Worm (Caenorhabditis elegans) whole organism, mixed stage, embryonic: ENCODE results near the gene srg-62.

Source experiments
- M03D4.4 ChIP-seq: sonication (generic microtip); optimal IDR thresholded peaks from 2 replicates; lab custom pipeline; 2017; ENCODE audit warnings: mild to moderate bottlenecking, missing genetic modification characterization, missing compliant biosample characterization
- ceh-39 ChIP-seq: fragments of 150-350 bp; optimal IDR thresholded peaks from 2 replicates; lab custom pipeline; 2014; ENCODE audit warnings: missing biosample characterization, missing genetic modification characterization
- ceh-43 ChIP-seq: fragments of 200-800 bp; sonication (Bioruptor generic); optimal IDR thresholded peaks from 2 replicates; lab custom pipeline; 2018; ENCODE audit warnings: mild to moderate bottlenecking, missing genetic modification characterization, moderate library complexity, missing compliant biosample characterization
- ces-1 ChIP-seq: fragments of 150-350 bp; optimal IDR thresholded peaks from 2 replicates; lab custom pipeline; 2014; ENCODE audit warnings: missing biosample characterization, missing genetic modification reagents, missing genetic modification characterization
- cnd-1 ChIP-seq: fragments of 200-800 bp; sonication (Bioruptor generic); optimal IDR thresholded peaks from 2 replicates; lab custom pipeline; 2018; ENCODE audit warnings: mild to moderate bottlenecking, missing genetic modification characterization, missing compliant biosample characterization
- drap-1 ChIP-seq: fragments of 200-800 bp; sonication (Bioruptor generic); optimal IDR thresholded peaks from 3 replicates; lab custom pipeline; 2018; ENCODE audit warnings: mild to moderate bottlenecking, missing genetic modification characterization, missing compliant biosample characterization
- elt-1 ChIP-seq: sonication (generic microtip); optimal IDR thresholded peaks from 2 replicates; lab custom pipeline; 2017; ENCODE audit warnings: missing genetic modification characterization, mild to moderate bottlenecking, missing compliant biosample characterization, antibody characterized with exemption, moderate library complexity, borderline replicate concordance; ENCODE audit not compliant: insufficient read depth
- elt-3 ChIP-seq: fragments of 150-350 bp; optimal IDR thresholded peaks from 2 replicates; lab custom pipeline; 2014; ENCODE audit warnings: missing biosample characterization, missing genetic modification characterization
- ham-2 ChIP-seq: fragments of 200-800 bp; sonication (Bioruptor generic); optimal IDR thresholded peaks from 2 replicates; lab custom pipeline; 2018; ENCODE audit warnings: mild to moderate bottlenecking, missing genetic modification characterization, missing compliant biosample characterization
- hlh-1 ChIP-seq: fragments of 150-350 bp; optimal IDR thresholded peaks from 2 replicates; lab custom pipeline; 2014; ENCODE audit warnings: missing biosample characterization, missing genetic modification reagents, missing genetic modification characterization
- lsy-2 ChIP-seq: fragments of 150-350 bp; optimal IDR thresholded peaks from 2 replicates; lab custom pipeline; 2014; ENCODE audit warnings: missing biosample characterization, missing genetic modification characterization
- mab-5 ChIP-seq: fragments of 150-350 bp; optimal IDR thresholded peaks from 2 replicates; lab custom pipeline; 2014; ENCODE audit warnings: missing biosample characterization, missing genetic modification characterization
- mls-2 ChIP-seq: sonication (generic microtip); optimal IDR thresholded peaks from 2 replicates; lab custom pipeline; 2016; ENCODE audit warnings: mild to moderate bottlenecking, missing genetic modification characterization, moderate library complexity, missing compliant biosample characterization
- nhr-12 ChIP-seq: fragments of 150-350 bp; optimal IDR thresholded peaks from 2 replicates; lab custom pipeline; 2014; ENCODE audit warnings: missing biosample characterization, missing genetic modification characterization
- nhr-2 ChIP-seq: fragments of 150-350 bp; optimal IDR thresholded peaks from 2 replicates; lab custom pipeline; 2014; ENCODE audit warnings: missing biosample characterization, missing genetic modification characterization
- nhr-237 ChIP-seq: fragments of 150-350 bp; optimal IDR thresholded peaks from 2 replicates; lab custom pipeline; 2014; ENCODE audit warnings: missing biosample characterization, missing genetic modification characterization
- nhr-76 ChIP-seq: sonication (generic microtip); optimal IDR thresholded peaks from 2 replicates; lab custom pipeline; 2017; ENCODE audit warnings: missing biosample characterization, missing genetic modification characterization
- pha-4 ChIP-seq: fragments of 150-350 bp; optimal IDR thresholded peaks from 2 replicates; lab custom pipeline; 2018; ENCODE audit warnings: missing biosample characterization, missing genetic modification reagents, missing genetic modification characterization
- sem-2 ChIP-seq: fragments of 200-800 bp; sonication (Bioruptor generic); optimal IDR thresholded peaks from 2 replicates; lab custom pipeline; 2018; ENCODE audit warnings: mild to moderate bottlenecking, missing genetic modification characterization, missing compliant biosample characterization
- snpc-4 ChIP-seq: fragments of 150-350 bp; optimal IDR thresholded peaks from 2 replicates; lab custom pipeline; 2014; ENCODE audit warnings: missing biosample characterization, missing genetic modification characterization
- tbx-8 ChIP-seq: fragments of 200-800 bp; sonication (Bioruptor generic); optimal IDR thresholded peaks from 2 replicates; lab custom pipeline; 2018; ENCODE audit warnings: mild to moderate bottlenecking, missing genetic modification characterization, moderate library complexity, missing compliant biosample characterization
- unc-120 ChIP-seq: sonication (generic microtip); optimal IDR thresholded peaks from 2 replicates; lab custom pipeline; 2017; ENCODE audit warnings: missing genetic modification characterization, missing compliant biosample characterization; ENCODE audit not compliant: poor library complexity, severe bottlenecking
- unc-39 ChIP-seq: fragments of 150-350 bp; optimal IDR thresholded peaks from 2 replicates; lab custom pipeline; 2014; ENCODE audit warnings: missing biosample characterization, missing genetic modification characterization
- zip-8 ChIP-seq: fragments of 150-350 bp; optimal IDR thresholded peaks from 2 replicates; lab custom pipeline; 2014; ENCODE audit warnings: missing biosample characterization, missing genetic modification characterization
- ztf-11 ChIP-seq: fragments of 150-350 bp; optimal IDR thresholded peaks from 2 replicates; lab custom pipeline; 2014; ENCODE audit warnings: missing biosample characterization, missing genetic modification characterization

srg-62 gene

DNA sequence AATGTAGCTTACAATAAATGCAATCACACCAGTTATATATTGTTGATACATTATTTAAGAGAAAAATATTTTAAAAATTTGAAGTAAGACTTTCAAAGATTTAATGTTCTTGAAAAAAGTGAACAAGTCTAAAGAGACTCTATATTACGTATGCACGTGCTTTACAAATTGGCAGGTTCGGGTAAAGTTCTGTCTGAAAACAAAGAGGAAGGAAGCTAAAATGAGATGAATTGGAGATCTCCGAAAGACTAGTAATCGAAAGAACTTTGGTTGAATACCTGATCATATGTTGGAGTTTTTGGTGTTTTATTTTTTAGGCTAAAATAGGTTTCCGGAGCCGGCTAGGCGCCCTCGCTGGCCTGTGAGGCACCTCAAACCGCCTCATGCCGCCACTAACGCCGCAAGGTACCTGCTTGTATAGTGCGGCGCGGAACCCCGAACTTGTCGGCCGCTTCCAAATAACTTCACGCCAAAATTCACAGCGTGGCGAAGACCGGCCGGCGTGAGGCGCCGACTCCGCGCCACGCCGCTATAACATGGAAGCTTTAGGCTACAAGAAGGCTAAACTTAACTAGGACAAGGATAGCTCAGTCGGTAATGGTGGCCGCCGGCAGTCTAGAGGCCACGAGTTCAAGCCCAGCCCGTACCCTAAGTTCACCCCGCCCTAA is 15.2 kb upstream of the srg-62 start, which contains the start of gene srx-28:
Gene srx-28 (minus strand): TSS at position 51 of the 668 bp plus-strand sequence.
- TF ChIP-seq ces-1 (no peak), sem-2 (no peak), drap-1 (no peak), nhr-237 (no peak), elt-1 (tag; lab: Kevin White, UChicago) (no peak), mls-2 (tag; lab: Kevin White, UChicago) (no peak)

DNA sequence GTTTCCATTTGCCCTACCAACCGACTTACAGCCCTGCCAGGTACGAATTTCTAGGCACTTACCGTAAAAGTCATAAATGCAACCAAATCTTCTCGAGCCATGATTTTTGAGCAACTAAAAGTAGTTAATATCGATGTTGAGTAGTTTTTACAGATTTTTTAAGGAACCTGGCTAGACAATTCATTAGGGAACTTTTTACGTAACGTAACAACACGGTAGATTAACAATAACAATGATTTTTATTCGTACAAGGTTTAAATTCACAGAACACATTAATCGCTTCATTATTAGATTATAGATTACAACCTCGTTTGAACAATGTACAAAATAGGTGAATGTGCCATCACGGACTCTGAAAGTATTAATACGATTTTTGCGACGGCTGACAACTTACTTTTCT is 10.8 kb upstream of the srg-62 start, which contains the start of gene srx-26:
Gene srx-26 (minus strand): TSS at position 101 of the 400 bp plus-strand sequence.
- TF ChIP-seq cnd-1 (tag; lab: Kevin White, UChicago) (no peak), lsy-2 (tag; lab: Kevin White, UChicago) (no peak), tbx-8 (GFP tag; lab: Kevin White, UChicago) (no peak), snpc-4 (tag; lab: Kevin White, UChicago) (no peak), zip-8 (no peak), ztf-11 (tag; lab: Kevin White, UChicago) (no peak)
- TF ChIP-seq, all 35 proteins: peak for 0

DNA sequence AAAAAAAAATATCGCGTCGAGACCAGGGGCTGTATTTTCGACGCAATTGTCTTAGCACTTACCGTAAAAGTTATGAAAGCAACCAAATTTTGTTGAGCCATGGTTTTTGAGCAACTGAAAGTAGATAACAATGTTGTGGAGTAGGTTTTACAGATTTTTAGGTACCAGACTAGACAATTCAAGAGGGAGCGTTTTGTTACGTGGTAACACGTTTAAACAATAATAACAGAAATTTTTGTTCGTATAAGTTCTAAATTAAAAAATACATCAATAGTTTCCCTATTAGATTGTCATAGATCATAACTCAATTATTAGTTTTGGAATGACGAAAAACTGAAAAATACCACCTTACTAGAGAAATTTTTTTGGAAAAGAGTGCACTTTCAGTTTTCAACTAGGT is 7.8 kb upstream of the srg-62 start, which contains the start of gene srx-24:
Gene srx-24 (minus strand): TSS at position 101 of the 400 bp plus-strand sequence.
- TF ChIP-seq unc-120 (tag; lab: Kevin White, UChicago) = no peak
- TF ChIP-seq nhr-2 (tag; lab: Kevin White, UChicago) = no peak
- TF ChIP-seq lsy-2 (tag; lab: Kevin White, UChicago) = no peak
- TF ChIP-seq unc-39 (tag; lab: Kevin White, UChicago) = no peak
- no peak for TF ChIP-seq ham-2 (GFP tag; lab: Kevin White, UChicago)
- TF ChIP-seq snpc-4 (tag; lab: Kevin White, UChicago) = no peak
- no peak for TF ChIP-seq nhr-76 (tag; lab: Kevin White, UChicago)
- TF ChIP-seq mab-5 = no peak
- TF ChIP-seq mls-2 (tag; lab: Kevin White, UChicago) = no peak
- no peak for TF ChIP-seq pha-4 (tag; lab: Kevin White, UChicago)
- TF ChIP-seq tbx-8 (GFP tag; lab: Kevin White, UChicago) = no peak
- no peak for TF ChIP-seq drap-1
- no peak for TF ChIP-seq nhr-12 (tag; lab: Kevin White, UChicago)
- no peak for TF ChIP-seq elt-1 (tag; lab: Kevin White, UChicago)
- TF ChIP-seq ceh-43 = no peak
- TF ChIP-seq hlh-1 (tag; lab: Kevin White, UChicago) = no peak
- no peak for TF ChIP-seq zip-8

DNA sequence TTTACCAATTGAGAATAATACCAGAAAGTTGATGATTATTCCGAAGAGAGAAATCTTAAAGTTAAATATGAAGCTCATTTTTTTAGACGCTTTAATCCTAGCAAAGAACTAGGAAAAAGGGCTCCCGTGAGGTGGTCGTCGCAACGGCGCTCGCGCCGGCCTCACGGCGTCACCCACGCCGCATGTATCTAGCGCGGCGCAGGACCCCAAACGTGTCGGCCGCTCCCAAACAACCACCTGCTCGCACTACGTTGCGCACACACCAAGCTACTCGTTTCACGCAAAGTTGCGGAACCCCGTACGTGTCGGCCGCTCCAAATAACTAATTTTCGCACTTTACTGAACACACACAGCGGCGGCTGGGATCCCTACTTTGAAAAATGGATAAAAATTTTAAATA is 4.2 kb upstream of the srg-62 start:
- no peak for TF ChIP-seq ces-1
- TF ChIP-seq nhr-237 = no peak
- no peak for TF ChIP-seq tbx-8 (GFP tag; lab: Kevin White, UChicago)
- TF ChIP-seq lsy-2 (tag; lab: Kevin White, UChicago) = no peak
- no peak for TF ChIP-seq mls-2 (tag; lab: Kevin White, UChicago)

DNA sequence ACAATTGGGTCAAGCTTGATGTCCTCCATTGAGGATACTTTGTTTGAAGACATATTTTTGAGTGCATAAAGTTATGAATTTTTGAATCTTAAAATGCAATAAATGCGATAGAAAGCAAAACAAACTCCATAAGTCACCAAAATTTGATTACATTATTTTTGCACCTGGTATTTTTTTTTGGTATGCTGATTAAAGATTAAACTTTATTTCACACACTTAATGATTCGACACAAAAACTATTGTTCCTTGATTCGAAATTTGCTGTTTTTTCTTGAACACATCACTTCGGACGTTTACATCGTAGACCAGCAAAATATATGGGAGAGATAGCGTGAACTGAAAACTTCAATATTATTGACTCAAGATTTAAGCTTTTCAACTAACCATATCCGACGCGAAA is 2.0 kb downstream of the srg-62 start, which contains the start of gene srg-61:
Gene srg-61 (minus strand): TSS at position 101 of the 400 bp plus-strand sequence.
- no peak for TF ChIP-seq ztf-11 (tag; lab: Kevin White, UChicago)
- no peak for TF ChIP-seq sem-2

DNA sequence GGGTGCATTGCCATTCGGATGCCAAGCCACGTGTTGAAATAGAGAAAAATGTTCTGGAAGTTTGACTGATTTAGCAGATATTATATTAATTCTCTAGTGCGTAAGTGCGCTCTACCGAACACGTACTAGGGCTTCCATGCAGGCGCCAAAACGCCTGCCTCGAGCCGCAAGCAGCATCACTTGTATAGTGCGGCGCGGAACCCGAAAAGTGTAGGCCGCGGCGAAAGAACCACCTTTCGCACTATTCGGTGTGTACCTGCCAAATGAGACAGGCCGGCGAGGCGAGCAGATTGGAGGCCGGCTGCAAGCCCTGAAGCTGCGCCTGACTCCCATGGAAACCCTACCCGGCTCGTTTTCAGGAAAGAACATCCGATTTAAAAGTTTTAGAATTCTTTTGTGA is 2.6 kb downstream of the srg-62 start:
- TF ChIP-seq drap-1 (no peak), nhr-76 (tag; lab: Kevin White, UChicago) (no peak), nhr-12 (tag; lab: Kevin White, UChicago) (no peak), unc-120 (tag; lab: Kevin White, UChicago) (no peak), M03D4.4 (no peak), elt-3 (tag; lab: Kevin White, UChicago) (no peak), ztf-11 (tag; lab: Kevin White, UChicago) (no peak), tbx-8 (GFP tag; lab: Kevin White, UChicago) (no peak), pha-4 (tag; lab: Kevin White, UChicago) (no peak), elt-1 (tag; lab: Kevin White, UChicago) (no peak), zip-8 (no peak), mab-5 (no peak), ceh-39 (tag; lab: Kevin White, UChicago) (no peak), snpc-4 (tag; lab: Kevin White, UChicago) (no peak)
